Worm (Caenorhabditis elegans) whole organism, mixed stage, embryonic: ENCODE measurements around the gene F33E11.2.
A peak's percentile ranks its signal among the peaks of the same experiment; 100 is the strongest.

ENCODE experiments used
- M03D4.4 ChIP-seq: sonication (generic microtip); optimal IDR thresholded peaks from 2 replicates; lab custom pipeline; 2017; ENCODE audit warnings: mild to moderate bottlenecking, missing genetic modification characterization, missing compliant biosample characterization
- bed-3 ChIP-seq: fragments of 200-800 bp; sonication (Bioruptor generic); optimal IDR thresholded peaks from 3 replicates; lab custom pipeline; 2018; ENCODE audit warnings: mild to moderate bottlenecking, missing genetic modification characterization, moderate library complexity, missing compliant biosample characterization
- blmp-1 ChIP-seq: fragments of 150-350 bp; optimal IDR thresholded peaks from 2 replicates; lab custom pipeline; 2014; ENCODE audit warnings: missing biosample characterization, missing genetic modification characterization
- ceh-39 ChIP-seq: fragments of 150-350 bp; optimal IDR thresholded peaks from 2 replicates; lab custom pipeline; 2014; ENCODE audit warnings: missing biosample characterization, missing genetic modification characterization
- ceh-43 ChIP-seq: fragments of 200-800 bp; sonication (Bioruptor generic); optimal IDR thresholded peaks from 2 replicates; lab custom pipeline; 2018; ENCODE audit warnings: mild to moderate bottlenecking, missing genetic modification characterization, moderate library complexity, missing compliant biosample characterization
- ces-1 ChIP-seq: fragments of 150-350 bp; optimal IDR thresholded peaks from 2 replicates; lab custom pipeline; 2014; ENCODE audit warnings: missing biosample characterization, missing genetic modification reagents, missing genetic modification characterization
- cnd-1 ChIP-seq: fragments of 200-800 bp; sonication (Bioruptor generic); optimal IDR thresholded peaks from 2 replicates; lab custom pipeline; 2018; ENCODE audit warnings: mild to moderate bottlenecking, missing genetic modification characterization, missing compliant biosample characterization
- drap-1 ChIP-seq: fragments of 200-800 bp; sonication (Bioruptor generic); optimal IDR thresholded peaks from 3 replicates; lab custom pipeline; 2018; ENCODE audit warnings: mild to moderate bottlenecking, missing genetic modification characterization, missing compliant biosample characterization
- elt-1 ChIP-seq: sonication (generic microtip); optimal IDR thresholded peaks from 2 replicates; lab custom pipeline; 2017; ENCODE audit warnings: missing genetic modification characterization, mild to moderate bottlenecking, missing compliant biosample characterization, antibody characterized with exemption, moderate library complexity, borderline replicate concordance; ENCODE audit not compliant: insufficient read depth
- flh-1 ChIP-seq: fragments of 200-800 bp; sonication (Bioruptor generic); optimal IDR thresholded peaks from 2 replicates; lab custom pipeline; 2018; ENCODE audit warnings: mild to moderate bottlenecking, missing genetic modification characterization, moderate library complexity, missing compliant biosample characterization
- ham-2 ChIP-seq: fragments of 200-800 bp; sonication (Bioruptor generic); optimal IDR thresholded peaks from 2 replicates; lab custom pipeline; 2018; ENCODE audit warnings: mild to moderate bottlenecking, missing genetic modification characterization, missing compliant biosample characterization
- hlh-1 ChIP-seq: fragments of 150-350 bp; optimal IDR thresholded peaks from 2 replicates; lab custom pipeline; 2014; ENCODE audit warnings: missing biosample characterization, missing genetic modification reagents, missing genetic modification characterization
- lsy-2 ChIP-seq: fragments of 150-350 bp; optimal IDR thresholded peaks from 2 replicates; lab custom pipeline; 2014; ENCODE audit warnings: missing biosample characterization, missing genetic modification characterization
- mab-5 ChIP-seq: fragments of 150-350 bp; optimal IDR thresholded peaks from 2 replicates; lab custom pipeline; 2014; ENCODE audit warnings: missing biosample characterization, missing genetic modification characterization
- mls-2 ChIP-seq: sonication (generic microtip); optimal IDR thresholded peaks from 2 replicates; lab custom pipeline; 2016; ENCODE audit warnings: mild to moderate bottlenecking, missing genetic modification characterization, moderate library complexity, missing compliant biosample characterization
- nhr-12 ChIP-seq: fragments of 150-350 bp; optimal IDR thresholded peaks from 2 replicates; lab custom pipeline; 2014; ENCODE audit warnings: missing biosample characterization, missing genetic modification characterization
- nhr-2 ChIP-seq: fragments of 150-350 bp; optimal IDR thresholded peaks from 2 replicates; lab custom pipeline; 2014; ENCODE audit warnings: missing biosample characterization, missing genetic modification characterization
- nhr-237 ChIP-seq: fragments of 150-350 bp; optimal IDR thresholded peaks from 2 replicates; lab custom pipeline; 2014; ENCODE audit warnings: missing biosample characterization, missing genetic modification characterization
- nhr-28 ChIP-seq: fragments of 150-350 bp; optimal IDR thresholded peaks from 2 replicates; lab custom pipeline; 2014; ENCODE audit warnings: missing biosample characterization, missing genetic modification characterization
- nhr-76 ChIP-seq: sonication (generic microtip); optimal IDR thresholded peaks from 2 replicates; lab custom pipeline; 2017; ENCODE audit warnings: missing biosample characterization, missing genetic modification characterization
- pha-4 ChIP-seq: fragments of 150-350 bp; optimal IDR thresholded peaks from 2 replicates; lab custom pipeline; 2018; ENCODE audit warnings: missing biosample characterization, missing genetic modification reagents, missing genetic modification characterization
- sem-2 ChIP-seq: fragments of 200-800 bp; sonication (Bioruptor generic); optimal IDR thresholded peaks from 2 replicates; lab custom pipeline; 2018; ENCODE audit warnings: mild to moderate bottlenecking, missing genetic modification characterization, missing compliant biosample characterization
- snpc-4 ChIP-seq: fragments of 150-350 bp; optimal IDR thresholded peaks from 2 replicates; lab custom pipeline; 2014; ENCODE audit warnings: missing biosample characterization, missing genetic modification characterization
- sptf-1 ChIP-seq: sonication (generic microtip); optimal IDR thresholded peaks from 2 replicates; lab custom pipeline; 2017; ENCODE audit warnings: mild to moderate bottlenecking, missing genetic modification characterization, moderate library complexity, missing compliant biosample characterization
- tbx-8 ChIP-seq: fragments of 200-800 bp; sonication (Bioruptor generic); optimal IDR thresholded peaks from 2 replicates; lab custom pipeline; 2018; ENCODE audit warnings: mild to moderate bottlenecking, missing genetic modification characterization, moderate library complexity, missing compliant biosample characterization
- unc-120 ChIP-seq: sonication (generic microtip); optimal IDR thresholded peaks from 2 replicates; lab custom pipeline; 2017; ENCODE audit warnings: missing genetic modification characterization, missing compliant biosample characterization; ENCODE audit not compliant: poor library complexity, severe bottlenecking
- unc-39 ChIP-seq: fragments of 150-350 bp; optimal IDR thresholded peaks from 2 replicates; lab custom pipeline; 2014; ENCODE audit warnings: missing biosample characterization, missing genetic modification characterization
- unc-62 ChIP-seq: fragments of 150-350 bp; optimal IDR thresholded peaks from 2 replicates; lab custom pipeline; 2014; ENCODE audit warnings: missing biosample characterization, missing genetic modification reagents, missing genetic modification characterization
- zip-8 ChIP-seq: fragments of 150-350 bp; optimal IDR thresholded peaks from 2 replicates; lab custom pipeline; 2014; ENCODE audit warnings: missing biosample characterization, missing genetic modification characterization
- ztf-11 ChIP-seq: fragments of 150-350 bp; optimal IDR thresholded peaks from 2 replicates; lab custom pipeline; 2014; ENCODE audit warnings: missing biosample characterization, missing genetic modification characterization

Gene F33E11.2

ce11 chrV:303271-303670 is 5.5 kb downstream of the F33E11.2 start:
- TF ChIP-seq sptf-1 (tag; lab: Kevin White, UChicago): no peak
- TF ChIP-seq nhr-2: no peak
- TF ChIP-seq ham-2 (GFP tag; lab: Kevin White, UChicago): no peak
- no peak for TF ChIP-seq ceh-39
- TF ChIP-seq flh-1 (GFP tag; lab: Kevin White, UChicago): no peak
- no peak for TF ChIP-seq nhr-28
- TF ChIP-seq cnd-1 (tag; lab: Kevin White, UChicago): no peak
- no peak for TF ChIP-seq sem-2 (GFP tag; lab: Kevin White, UChicago)
- TF ChIP-seq unc-120 (tag; lab: Kevin White, UChicago): no peak
- TF ChIP-seq ztf-11 (tag; lab: Kevin White, UChicago): no peak
- no peak for TF ChIP-seq nhr-237 (tag; lab: Kevin White, UChicago)
- TF ChIP-seq ces-1: no peak
- TF ChIP-seq hlh-1 (tag; lab: Kevin White, UChicago): no peak
- TF ChIP-seq nhr-12: no peak
- TF ChIP-seq drap-1 (GFP tag; lab: Kevin White, UChicago): no peak
- TF ChIP-seq mab-5: no peak
- TF ChIP-seq blmp-1: no peak
- TF ChIP-seq lsy-2 (tag; lab: Kevin White, UChicago): no peak
- TF ChIP-seq snpc-4 (tag; lab: Kevin White, UChicago): no peak

- TF ChIP-seq unc-39 (tag; lab: Kevin White, UChicago) (no peak), mls-2 (tag; lab: Kevin White, UChicago) (no peak), sem-2 (GFP tag; lab: Kevin White, UChicago) (no peak), M03D4.4 (no peak), unc-62 (no peak)
- TF ChIP-seq, all 35 proteins: peak for 0
These were observed 6.9 kb downstream of the F33E11.2 start, which contains the start of gene F33E11.3 for ce11 chrV:304613-305012. Gene F33E11.3 (minus strand): TSS chrV:304713.

- TF ChIP-seq ces-1: peak; percentile 77
- TF ChIP-seq blmp-1: no peak
- TF ChIP-seq ceh-43 (GFP tag; lab: Kevin White, UChicago): peak; percentile 73
- TF ChIP-seq tbx-8: no peak
- TF ChIP-seq M03D4.4: peak; percentile 33
- peak; percentile 28 for TF ChIP-seq mls-2 (tag; lab: Kevin White, UChicago)
- peak; percentile 60 for TF ChIP-seq sptf-1 (tag; lab: Kevin White, UChicago)
- no peak for TF ChIP-seq ham-2 (GFP tag; lab: Kevin White, UChicago)
These were observed 13.8 kb downstream of the F33E11.2 start, which contains the start of gene phf-10 for ce11 chrV:311485-312090. Gene phf-10 (minus strand): TSS chrV:311565.

- TF ChIP-seq zip-8 (tag; lab: Kevin White, UChicago) (peak; percentile 77), tbx-8 (no peak), bed-3 (GFP tag; lab: Kevin White, UChicago) (no peak), hlh-1 (tag; lab: Kevin White, UChicago) (no peak)
These were observed 14.7 kb downstream of the F33E11.2 start, which contains the start of gene nhr-15 for ce11 chrV:312421-312820. Gene nhr-15 (plus strand): TSS chrV:312721.

- no peak for TF ChIP-seq ceh-43 (GFP tag; lab: Kevin White, UChicago)
- no peak for TF ChIP-seq sptf-1 (tag; lab: Kevin White, UChicago)
- TF ChIP-seq M03D4.4: no peak
- TF ChIP-seq ces-1: no peak
- no peak for TF ChIP-seq nhr-76
- TF ChIP-seq ham-2 (GFP tag; lab: Kevin White, UChicago): no peak
- no peak for TF ChIP-seq sem-2 (GFP tag; lab: Kevin White, UChicago)
- no peak for TF ChIP-seq elt-1 (tag; lab: Kevin White, UChicago)
- no peak for TF ChIP-seq unc-39 (tag; lab: Kevin White, UChicago)
- TF ChIP-seq, all 35 proteins: peak for 0
These were observed 22.3 kb downstream of the F33E11.2 start for ce11 chrV:320009-320408.

ce11 chrV:330625-331024 is 32.9 kb downstream of the F33E11.2 start, which contains the start of gene abt-4:
Gene abt-4 (minus strand): TSS chrV:330725.
- TF ChIP-seq unc-120 (tag; lab: Kevin White, UChicago): no peak
- TF ChIP-seq elt-1 (tag; lab: Kevin White, UChicago): no peak
- no peak for TF ChIP-seq nhr-12
- no peak for TF ChIP-seq pha-4
- no peak for TF ChIP-seq tbx-8
- TF ChIP-seq flh-1 (GFP tag; lab: Kevin White, UChicago): no peak
- no peak for TF ChIP-seq mab-5
- TF ChIP-seq, all 35 proteins: peak for 0
